Fruit fly (Drosophila melanogaster) S2 (cell line): ENCODE measurements around the gene Cftr.

Source experiments
- CG8478 ChIP-seq: fragments of >200 bp; optimal IDR thresholded peaks from 2 replicates; lab custom pipeline; 2018
- CTCF ChIP-seq, 2 experiments: fragments of >200 bp; optimal IDR thresholded peaks; 2 replicates each; lab custom pipeline; 2018

The Cftr gene

DNA sequence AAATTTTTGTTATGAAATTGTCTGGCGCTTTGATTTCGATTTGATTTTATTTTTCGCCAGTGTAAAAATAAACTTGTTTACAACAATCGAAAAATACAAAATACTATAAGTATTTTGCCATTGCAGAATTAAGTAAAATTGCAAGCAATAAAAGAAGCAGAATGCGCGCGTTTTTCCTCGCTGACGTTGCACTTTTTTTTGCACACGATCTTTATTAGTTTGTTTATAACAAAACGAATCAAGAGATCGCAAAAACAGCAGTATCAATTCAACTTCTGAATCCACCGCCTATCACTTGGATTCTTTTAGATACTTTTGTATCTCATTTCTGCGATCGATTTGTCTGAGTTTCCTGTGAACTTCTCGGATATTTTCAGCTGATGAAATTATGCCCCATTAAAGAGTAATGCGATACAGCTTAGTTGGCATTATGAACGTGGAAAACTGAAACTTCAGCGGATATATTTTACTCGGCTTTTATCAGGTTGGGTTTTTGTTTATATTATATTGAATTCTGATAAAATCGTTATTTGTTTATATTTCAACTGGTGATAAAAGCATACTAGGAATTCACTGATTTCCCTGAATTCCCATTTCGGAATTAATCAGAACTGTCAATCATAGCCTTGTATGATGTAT is 29.5 kb upstream of the Cftr start:
- TF ChIP-seq CTCF (optimal IDR thresholded peaks at IDR 0.05; lab: Kevin White, UChicago) (no peak), CG8478 (lab: Kevin White, UChicago) (no peak)

DNA sequence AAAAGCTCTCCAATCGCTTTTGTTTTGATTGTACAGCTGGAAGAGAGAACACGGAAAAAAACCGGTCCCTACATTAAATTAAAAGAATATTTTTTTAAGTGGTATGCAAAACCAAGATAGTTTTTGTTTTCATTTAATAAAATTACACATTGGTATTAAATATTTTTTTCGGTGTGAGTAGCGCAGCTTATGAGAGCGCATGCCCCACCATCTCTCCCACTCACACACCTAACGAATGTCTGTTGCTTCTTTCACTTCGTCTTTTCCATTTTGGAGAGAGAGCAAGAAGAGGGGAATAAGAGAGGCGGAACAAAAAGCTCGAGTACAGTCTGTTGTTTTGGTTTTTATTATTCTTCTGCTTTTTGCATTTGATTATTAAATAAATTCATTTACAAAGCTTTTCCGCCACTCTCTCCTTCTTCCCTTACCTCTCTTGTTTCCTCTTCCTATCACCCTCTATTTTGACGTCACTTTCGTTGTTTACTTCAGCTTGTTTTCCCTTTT is 28.9 kb upstream of the Cftr start:
- no peak for TF ChIP-seq CTCF (optimal IDR thresholded peaks at IDR 0.05; lab: Kevin White, UChicago)

DNA sequence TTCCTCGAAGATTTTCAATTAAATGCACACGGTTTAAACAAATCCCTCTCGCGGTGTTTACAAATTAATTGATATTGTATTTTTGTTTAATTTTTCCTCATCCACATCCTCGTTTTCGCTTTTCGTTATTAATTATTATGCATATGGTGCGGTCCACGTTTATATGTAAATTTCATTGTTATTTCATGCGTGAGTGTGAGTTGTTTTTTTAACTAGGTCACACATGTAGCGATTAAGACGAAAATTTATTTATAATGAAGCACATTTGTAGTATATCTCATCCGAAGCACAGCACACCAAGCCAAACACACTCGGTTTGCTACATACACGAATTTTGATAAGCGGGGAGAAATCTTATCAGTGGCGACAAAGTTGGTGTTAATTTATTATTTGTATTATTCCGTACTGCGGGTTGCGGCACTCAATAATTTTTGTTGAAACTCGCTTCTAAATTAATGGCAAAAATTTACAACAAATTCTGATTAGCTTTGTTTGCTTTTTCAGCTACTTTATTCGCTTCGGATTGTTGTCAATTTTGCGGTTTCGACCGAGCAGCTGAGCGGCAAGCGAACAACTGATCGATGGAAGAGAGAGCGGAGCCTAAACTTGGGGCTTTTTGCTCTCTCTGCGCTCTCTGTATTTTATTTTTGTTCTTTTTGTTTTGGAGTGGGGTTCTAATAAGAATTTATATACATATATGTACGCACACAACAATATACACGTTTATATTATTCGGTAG is 27.8 kb upstream of the Cftr start:
- TF ChIP-seq CG8478 (lab: Kevin White, UChicago), result no peak
- no peak for TF ChIP-seq CTCF (optimal IDR thresholded peaks at IDR 0.05; lab: Kevin White, UChicago)

DNA sequence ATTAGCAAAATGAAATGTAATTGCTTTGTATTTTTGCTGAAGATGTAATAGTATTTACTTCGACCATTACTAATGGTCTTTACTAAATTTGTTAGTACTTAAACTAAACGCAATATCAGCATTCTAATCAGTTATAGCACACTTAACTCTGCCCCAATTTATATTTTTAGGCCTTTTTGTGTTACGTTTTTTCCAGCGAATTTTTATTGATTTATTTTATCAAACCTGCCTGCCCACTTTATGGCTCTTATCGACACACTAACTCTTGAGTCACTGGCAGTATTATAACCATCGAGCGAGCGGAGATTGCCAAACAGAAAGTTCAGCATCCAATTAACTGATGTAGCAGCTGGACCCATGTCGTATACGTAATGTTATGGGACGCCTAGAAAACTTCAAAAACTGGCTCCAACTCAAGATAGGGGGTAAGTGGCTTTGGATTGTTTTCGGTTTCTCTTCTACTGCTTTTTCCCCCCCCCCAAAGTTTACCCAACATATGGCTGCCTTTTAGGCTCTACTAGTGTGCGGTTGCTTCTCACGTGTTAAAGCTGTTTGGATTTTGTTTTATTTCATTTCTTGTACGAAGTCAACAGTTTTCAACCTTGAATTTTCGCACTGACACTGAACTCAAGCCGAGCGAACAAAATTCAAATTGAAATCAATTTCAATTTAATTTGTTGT is 26.1 kb upstream of the Cftr start:
- TF ChIP-seq CTCF (optimal IDR thresholded peaks at IDR 0.05; lab: Kevin White, UChicago) (no peak), CG8478 (lab: Kevin White, UChicago) (no peak)

DNA sequence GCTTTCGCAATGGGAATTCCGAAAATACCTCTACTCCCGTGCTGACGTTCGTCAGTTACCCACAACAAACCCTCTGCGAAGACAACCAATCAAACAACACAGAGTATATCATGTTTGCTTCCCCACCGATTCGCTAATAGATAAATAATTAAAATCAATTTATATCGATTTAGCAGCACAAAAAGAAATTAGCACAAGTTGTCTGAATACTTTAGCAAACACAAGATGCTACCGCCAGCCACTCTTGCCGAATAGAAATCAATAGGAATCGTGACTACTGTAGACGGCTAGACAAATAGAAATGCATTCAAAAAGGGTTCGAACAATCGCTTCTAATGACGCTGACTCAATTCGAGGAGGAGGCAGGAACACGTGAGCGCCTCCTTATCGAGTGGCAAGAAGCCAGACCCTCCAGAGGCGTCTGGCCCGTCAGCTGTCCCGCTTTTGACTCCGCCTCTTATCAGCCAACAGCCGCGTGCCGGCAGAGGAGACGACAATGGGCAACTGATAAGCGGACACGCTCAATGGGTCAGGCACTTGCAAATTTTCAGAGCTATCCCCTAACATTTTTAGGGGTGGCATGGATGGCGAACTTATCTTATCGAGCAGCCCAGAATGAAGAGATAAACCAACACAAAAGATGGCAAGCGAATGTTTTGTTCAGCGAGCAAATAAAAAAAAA is 24.7 kb upstream of the Cftr start:
- no peak for TF ChIP-seq CG8478 (lab: Kevin White, UChicago)
- TF ChIP-seq CTCF (optimal IDR thresholded peaks at IDR 0.05; lab: Kevin White, UChicago), result no peak

DNA sequence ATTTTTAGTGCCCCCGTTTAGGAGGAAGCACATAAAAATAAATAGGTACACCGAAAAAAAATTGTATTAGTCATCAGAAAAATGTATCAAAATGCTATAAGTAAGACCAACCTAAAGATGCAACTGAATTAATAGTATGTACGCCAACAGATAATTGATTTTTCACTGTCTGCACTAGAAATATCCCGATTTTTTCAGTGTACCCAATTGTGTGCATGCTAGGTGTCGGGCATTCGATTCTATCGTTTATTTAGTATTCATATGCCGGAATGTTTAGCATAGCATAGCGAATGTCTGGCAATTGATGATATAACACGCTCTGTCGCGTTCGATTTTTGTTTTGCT is 23.7 kb upstream of the Cftr start:
- no peak for TF ChIP-seq CG8478 (lab: Kevin White, UChicago)
- no peak for TF ChIP-seq CTCF (optimal IDR thresholded peaks at IDR 0.05; lab: Kevin White, UChicago)

DNA sequence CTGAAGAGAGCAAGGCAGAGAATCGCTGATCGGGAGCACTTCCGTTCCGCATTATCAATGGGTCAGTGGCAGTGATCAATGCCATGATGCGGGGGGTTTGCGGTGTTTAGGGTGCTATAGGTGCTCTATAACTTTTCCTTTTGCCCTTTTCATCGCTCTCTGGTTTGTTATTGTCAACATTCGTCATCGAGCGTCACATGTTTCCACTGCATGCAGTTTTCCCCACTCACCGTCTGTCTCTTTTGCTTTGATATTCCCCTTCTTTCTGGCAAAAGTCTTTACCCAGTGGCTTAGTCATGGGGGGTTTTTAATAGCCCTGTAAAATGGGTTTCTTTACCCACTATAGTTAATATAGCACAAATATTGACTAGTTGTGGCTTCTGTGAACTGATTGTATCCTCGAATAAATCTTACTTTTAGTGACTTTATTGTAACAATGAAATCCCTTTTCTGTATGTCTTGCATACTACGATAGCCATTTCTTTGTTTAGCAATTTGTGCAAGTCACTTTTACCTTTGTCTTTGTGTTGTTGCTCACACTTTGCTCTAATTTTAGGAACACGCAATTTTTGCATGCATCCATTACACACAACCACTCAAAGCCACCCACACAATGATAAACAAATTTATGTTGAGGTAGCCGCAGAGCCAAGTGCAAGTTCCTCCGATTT is 23.2 kb upstream of the Cftr start:
- TF ChIP-seq CG8478 (lab: Kevin White, UChicago) (no peak), CTCF (optimal IDR thresholded peaks at IDR 0.05; lab: Kevin White, UChicago) (no peak)

DNA sequence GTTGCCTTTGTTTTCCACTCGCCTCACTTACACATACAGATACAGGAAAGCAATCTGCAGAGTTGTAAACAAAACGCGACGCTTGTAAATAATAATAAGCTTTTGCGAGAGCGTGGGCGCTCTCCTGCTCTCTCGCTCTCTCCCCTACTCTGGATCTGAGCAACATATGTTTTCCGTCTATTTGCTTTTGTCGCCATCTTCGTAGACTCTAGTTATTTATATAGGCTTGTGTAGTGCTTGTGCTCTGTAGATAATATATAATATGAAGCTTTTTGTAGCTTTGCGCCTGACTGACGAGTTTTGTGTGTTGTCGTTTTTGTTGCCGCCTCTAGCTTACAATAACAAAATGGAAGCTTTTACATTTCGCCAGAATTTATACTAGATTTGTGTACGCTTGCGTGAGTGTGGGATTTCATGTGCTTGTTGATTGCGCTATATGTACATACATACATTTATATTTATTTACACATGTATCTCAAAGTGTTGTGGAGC is 22.1 kb upstream of the Cftr start:
- TF ChIP-seq CTCF (optimal IDR thresholded peaks at IDR 0.05; lab: Kevin White, UChicago) (no peak), CG8478 (lab: Kevin White, UChicago) (no peak)

DNA sequence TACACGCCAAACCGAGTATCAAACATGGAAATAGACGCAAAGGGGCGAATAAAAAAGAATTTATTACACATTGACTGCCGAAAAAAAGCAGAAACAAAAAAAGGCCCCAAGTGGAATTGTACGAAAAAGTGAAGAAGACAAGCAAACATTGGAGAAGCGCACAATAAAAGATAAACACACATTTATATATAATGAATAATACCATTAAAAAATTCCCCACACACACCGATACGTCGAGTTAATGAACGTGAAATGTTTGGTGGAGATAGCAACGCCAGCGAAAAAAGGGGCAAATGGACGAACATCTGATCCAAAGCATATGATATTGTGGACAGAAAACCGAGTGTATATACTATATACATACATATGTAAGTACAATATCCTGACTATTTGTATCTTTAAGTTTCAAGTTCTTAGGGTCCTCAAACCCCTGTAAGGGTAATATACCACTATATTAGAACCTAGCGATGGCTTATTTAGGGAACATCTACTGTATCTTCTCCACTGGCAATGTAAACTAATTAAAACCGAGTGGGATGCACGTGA is 21.2 kb upstream of the Cftr start:
- TF ChIP-seq CG8478 (lab: Kevin White, UChicago) (no peak), CTCF (optimal IDR thresholded peaks at IDR 0.05; lab: Kevin White, UChicago) (no peak)

DNA sequence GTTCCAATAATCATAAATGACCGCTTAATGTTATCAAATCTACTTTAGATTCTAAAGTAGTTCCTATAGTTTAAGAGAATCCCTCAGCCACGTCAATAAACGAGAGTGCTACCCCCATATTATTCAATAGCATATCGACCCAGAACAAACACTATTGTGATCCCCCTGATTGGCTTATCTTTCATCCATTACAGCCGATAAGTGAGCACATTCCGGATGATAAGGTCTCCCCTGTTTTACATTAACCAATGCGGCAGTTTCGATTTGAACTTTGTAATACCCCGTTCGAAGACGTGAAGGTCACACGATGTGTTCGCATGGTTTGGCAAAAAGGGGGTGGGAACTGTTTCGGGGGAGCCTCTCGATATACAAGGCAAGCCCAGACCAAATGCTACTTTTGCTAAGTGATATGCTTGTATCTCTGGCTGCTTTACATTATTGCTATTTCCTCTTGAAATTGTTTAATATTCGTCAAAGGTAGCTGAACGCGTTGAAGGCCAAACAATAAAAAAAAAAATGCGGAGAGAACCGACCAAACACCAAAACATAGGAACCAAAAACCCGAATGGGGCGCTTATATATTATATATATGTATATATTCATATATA is 20.6 kb upstream of the Cftr start:
- no peak for TF ChIP-seq CG8478 (lab: Kevin White, UChicago)
- TF ChIP-seq CTCF (optimal IDR thresholded peaks at IDR 0.05; lab: Kevin White, UChicago), result no peak

DNA sequence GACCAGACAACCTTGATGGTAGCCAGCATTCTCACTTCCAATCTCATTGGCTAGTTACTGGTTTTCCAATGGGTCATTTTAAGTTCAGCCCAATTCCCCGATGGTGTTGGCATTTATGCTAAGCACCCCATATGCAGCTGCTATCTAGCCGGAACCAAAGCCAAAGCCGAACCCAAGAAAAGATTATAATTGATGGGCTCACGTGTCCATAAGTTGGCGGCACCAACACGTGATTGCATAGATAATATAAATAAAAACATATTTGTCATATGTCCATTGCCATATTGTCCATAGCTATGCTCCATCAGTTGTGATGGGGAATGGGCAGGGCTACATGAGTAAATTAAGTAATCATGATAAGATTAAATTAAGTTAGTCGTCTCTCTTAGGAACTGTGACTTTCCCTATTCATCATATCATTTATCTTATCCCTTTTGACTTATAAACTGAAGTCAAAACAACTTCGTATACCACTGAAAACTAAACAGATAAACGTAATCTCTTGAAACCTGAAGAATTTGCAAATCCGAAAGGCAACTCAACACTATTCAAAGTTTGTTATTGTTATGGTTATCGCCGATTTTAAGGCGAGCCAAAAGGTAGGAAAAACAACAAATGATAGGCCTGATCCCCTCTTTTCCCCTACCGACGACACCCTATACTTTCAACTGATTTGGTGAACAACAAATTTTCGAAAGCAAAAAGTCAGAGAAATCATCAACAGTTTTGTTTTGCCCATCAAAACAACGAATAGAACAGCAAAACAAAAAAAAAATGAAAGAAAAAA is 19.5 kb upstream of the Cftr start:
- TF ChIP-seq CTCF (optimal IDR thresholded peaks at IDR 0.05; lab: Kevin White, UChicago) (no peak), CG8478 (lab: Kevin White, UChicago) (no peak)

DNA sequence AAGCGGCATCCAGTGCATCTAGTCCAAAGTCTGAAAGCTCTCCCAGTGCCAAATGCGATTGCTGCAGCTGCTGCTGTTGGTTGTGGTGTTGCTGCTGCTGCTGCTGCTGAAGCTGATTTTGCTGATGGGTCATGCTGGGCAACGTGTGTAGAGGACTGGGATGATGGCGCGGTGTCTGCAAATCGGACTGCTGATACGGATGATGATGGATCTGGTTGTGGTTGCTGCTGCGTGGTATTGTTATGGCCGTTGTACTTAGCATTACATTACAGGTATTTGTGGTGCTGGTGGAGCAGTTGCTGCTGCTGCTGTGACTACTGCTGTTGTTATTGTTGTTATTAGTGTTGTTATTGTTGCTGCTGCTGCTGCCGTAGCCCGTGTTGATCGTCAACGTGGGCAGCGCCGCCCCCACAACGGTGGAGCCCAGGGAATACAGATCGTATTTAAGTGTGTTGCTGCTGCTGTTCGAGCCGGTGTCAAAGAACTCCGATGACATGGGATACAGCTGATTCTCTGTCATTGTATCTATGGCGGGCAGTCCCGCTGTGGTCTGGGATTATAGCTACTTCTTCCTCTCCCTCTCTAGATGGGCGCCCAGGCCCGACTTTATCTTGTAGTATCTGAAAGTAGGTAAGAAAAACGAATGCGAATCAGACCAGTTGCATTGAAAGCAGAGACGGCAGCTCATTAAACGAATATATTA is 18.8 kb upstream of the Cftr start:
- TF ChIP-seq CTCF (optimal IDR thresholded peaks at IDR 0.05; lab: Kevin White, UChicago) (no peak), CG8478 (lab: Kevin White, UChicago) (no peak)
